Worm (Caenorhabditis elegans): ENCODE results near the gene D1086.12.

DNA sequence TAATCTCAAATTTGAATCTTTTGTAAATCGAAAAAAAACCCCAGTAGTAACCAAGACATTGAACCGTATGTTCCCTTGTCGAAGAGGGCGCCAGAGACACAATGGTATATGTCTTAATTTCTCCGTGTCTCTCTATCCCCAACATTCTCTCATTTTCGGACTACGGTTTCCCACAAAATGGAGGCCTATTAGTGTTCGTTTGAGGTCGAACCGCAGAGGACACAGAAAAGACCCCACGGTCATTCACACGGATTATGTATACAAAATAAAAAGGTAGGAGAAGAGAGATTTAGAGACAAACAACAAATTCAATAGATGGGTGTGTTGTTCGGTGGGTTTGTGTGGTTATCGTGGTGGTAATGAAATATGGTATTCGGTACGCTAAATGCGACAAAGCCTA, 50.0 kb downstream of the D1086.12 start:
- no peak for TF ChIP-seq skn-1 (tag; optimal IDR thresholded peaks at IDR 0.05)
- no peak for TF ChIP-seq unc-62 (GFP tag; optimal IDR thresholded peaks at IDR 0.05)
- TF ChIP-seq sea-2 (GFP tag; optimal IDR thresholded peaks at IDR 0.05): no peak
- no peak for TF ChIP-seq egl-27 (tag; optimal IDR thresholded peaks at IDR 0.05)
- TF ChIP-seq aly-2 (tag; optimal IDR thresholded peaks at IDR 0.05): no peak
- no peak for TF ChIP-seq fkh-10 (GFP tag; optimal IDR thresholded peaks at IDR 0.05)
- no peak for TF ChIP-seq ama-1 (optimal IDR thresholded peaks at IDR 0.05)
- TF ChIP-seq mdl-1 (tag; optimal IDR thresholded peaks at IDR 0.05): no peak
- no peak for TF ChIP-seq snpc-4 (tag; optimal IDR thresholded peaks at IDR 0.05)
- TF ChIP-seq nhr-76 (tag; optimal IDR thresholded peaks at IDR 0.05): no peak
- TF ChIP-seq ceh-28 (tag; optimal IDR thresholded peaks at IDR 0.05): no peak
- TF ChIP-seq eor-1 (tag; optimal IDR thresholded peaks at IDR 0.05): no peak
- no peak for TF ChIP-seq ZK546.5 (tag; optimal IDR thresholded peaks at IDR 0.05)

All from whole organism, L3 larva.